Fruit fly (Drosophila melanogaster): ENCODE results near the gene CG14711.

Gene CG14711

DNA sequence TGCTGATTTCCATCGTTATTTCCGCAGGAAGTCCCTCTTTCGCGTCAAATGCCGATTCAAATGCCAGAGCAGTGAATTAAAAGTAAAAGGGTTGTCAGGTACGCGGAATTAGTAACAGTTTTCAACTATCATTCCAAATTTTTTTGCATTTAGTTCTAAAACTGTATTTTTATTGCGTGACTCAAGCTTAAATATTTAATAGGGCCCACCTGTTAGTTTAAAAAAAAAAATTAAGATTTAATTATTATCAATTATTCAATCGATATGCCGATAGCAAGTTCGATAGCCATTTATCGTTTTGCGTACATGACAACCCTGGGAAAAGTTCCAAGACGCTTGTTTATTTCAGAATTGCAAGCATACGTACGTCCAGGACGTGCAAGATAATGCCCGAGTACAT lies at the start of gene CG14711:
CG14711 (plus strand) TSS at position 315 of the 400 bp plus-strand sequence.
- TF ChIP-seq CrebA (GFP tag; optimal IDR thresholded peaks at IDR 0.05; ENCODE audit: borderline replicate concordance), result no peak
- no peak for TF ChIP-seq Jra (GFP tag; optimal IDR thresholded peaks at IDR 0.05)
- TF ChIP-seq Sp1 (GFP tag; optimal IDR thresholded peaks at IDR 0.05), result peak; percentile 83
- no peak for TF ChIP-seq tai (GFP tag; optimal IDR thresholded peaks at IDR 0.05)
- TF ChIP-seq dsf (GFP tag; optimal IDR thresholded peaks at IDR 0.05; ENCODE audit: borderline replicate concordance), result peak; percentile 64
- TF ChIP-seq jim (GFP tag; optimal IDR thresholded peaks at IDR 0.05), result no peak
- no peak for TF ChIP-seq woc (GFP tag; optimal IDR thresholded peaks at IDR 0.05)
- TF ChIP-seq Mio (GFP tag; optimal IDR thresholded peaks at IDR 0.05), result no peak
- TF ChIP-seq ey (GFP tag; optimal IDR thresholded peaks at IDR 0.05), result peak; percentile 73
- no peak for TF ChIP-seq Rel (GFP tag; optimal IDR thresholded peaks at IDR 0.05)
- peak; percentile 93 for TF ChIP-seq Rel (tag; optimal IDR thresholded peaks at IDR 0.05)
- no peak for TF ChIP-seq Vsx2 (GFP tag; optimal IDR thresholded peaks at IDR 0.05; ENCODE audit: partially characterized antibody)
- no peak for TF ChIP-seq lola (GFP tag; optimal IDR thresholded peaks at IDR 0.05)
- no peak for TF ChIP-seq GATAd (GFP tag; optimal IDR thresholded peaks at IDR 0.05)
- no peak for TF ChIP-seq Hnf4 (GFP tag; optimal IDR thresholded peaks at IDR 0.05)
- peak; percentile 76 for TF ChIP-seq OdsH (GFP tag; optimal IDR thresholded peaks at IDR 0.05)
- TF ChIP-seq Hr83 (GFP tag; optimal IDR thresholded peaks at IDR 0.05; ENCODE audit: poor library complexity, severe bottlenecking), result peak; percentile 63
- no peak for TF ChIP-seq h (GFP tag; optimal IDR thresholded peaks at IDR 0.05)
- no peak for TF ChIP-seq fru (GFP tag; optimal IDR thresholded peaks at IDR 0.05)
- TF ChIP-seq HLH106 (tag; optimal IDR thresholded peaks at IDR 0.05), result peak; percentile 84
- no peak for TF ChIP-seq Hr78 (GFP tag; optimal IDR thresholded peaks at IDR 0.05)
- TF ChIP-seq Dfd (GFP tag; optimal IDR thresholded peaks at IDR 0.05), result no peak
- no peak for TF ChIP-seq N (GFP tag; optimal IDR thresholded peaks at IDR 0.05)
- peak in 1 of 2 experiments; percentile 89 for TF ChIP-seq foxo (GFP tag; optimal IDR thresholded peaks at IDR 0.05)
- no peak for TF ChIP-seq CG32264 (GFP tag; optimal IDR thresholded peaks at IDR 0.05)
- TF ChIP-seq br (GFP tag; optimal IDR thresholded peaks at IDR 0.05), result no peak
- TF ChIP-seq pan (optimal IDR thresholded peaks at IDR 0.05), result no peak
- TF ChIP-seq Abd-B (GFP tag; optimal IDR thresholded peaks at IDR 0.05), result no peak
- no peak for TF ChIP-seq rgr (GFP tag; optimal IDR thresholded peaks at IDR 0.05)
- TF ChIP-seq CG9705 (GFP tag; optimal IDR thresholded peaks at IDR 0.05), result peak; percentile 78
- no peak for TF ChIP-seq Myc (optimal IDR thresholded peaks at IDR 0.05)
- TF ChIP-seq Dif (GFP tag; optimal IDR thresholded peaks at IDR 0.05; ENCODE audit: partially characterized antibody), result no peak
- TF ChIP-seq sv (GFP tag; optimal IDR thresholded peaks at IDR 0.05), result peak; percentile 80
- peak; percentile 76 for TF ChIP-seq psq (GFP tag; optimal IDR thresholded peaks at IDR 0.05)

DNA sequence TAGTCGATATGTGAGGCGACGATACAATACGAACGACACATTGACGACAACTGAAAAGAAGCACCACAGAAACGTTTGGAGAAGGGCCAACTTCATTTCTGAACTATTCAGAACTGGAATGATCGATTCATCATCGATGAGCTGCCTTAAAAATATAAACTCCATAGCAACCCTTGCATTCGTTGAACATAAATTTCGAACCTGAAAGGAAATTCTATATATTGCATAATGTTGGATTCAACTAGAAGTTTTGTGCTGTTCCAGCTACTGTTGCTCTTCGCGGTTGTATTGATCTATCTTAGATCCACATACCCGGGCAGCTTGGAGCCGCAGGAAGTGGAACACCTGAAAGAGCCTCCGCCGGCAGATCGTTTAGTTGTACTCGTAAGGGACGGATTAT lies 44.5 kb upstream of the CG14711 start, which contains the start of the genes CG6790 and CG5342:
CG6790 (minus strand) TSS at position 101 of the 400 bp plus-strand sequence.
CG5342 (plus strand) TSS at position 182 of the 400 bp plus-strand sequence.
- TF ChIP-seq Hr78 (GFP tag; optimal IDR thresholded peaks at IDR 0.05) (no peak), Myc (optimal IDR thresholded peaks at IDR 0.05) (no peak), Mio (GFP tag; optimal IDR thresholded peaks at IDR 0.05) (no peak), GATAd (GFP tag; optimal IDR thresholded peaks at IDR 0.05) (no peak), jim (GFP tag; optimal IDR thresholded peaks at IDR 0.05) (no peak), br (GFP tag; optimal IDR thresholded peaks at IDR 0.05) (no peak), Hr83 (GFP tag; optimal IDR thresholded peaks at IDR 0.05; ENCODE audit: poor library complexity, severe bottlenecking) (no peak), Hnf4 (GFP tag; optimal IDR thresholded peaks at IDR 0.05) (no peak), dmrt93B (GFP tag; optimal IDR thresholded peaks at IDR 0.05) (no peak), Sp1 (GFP tag; optimal IDR thresholded peaks at IDR 0.05) (no peak), tai (GFP tag; optimal IDR thresholded peaks at IDR 0.05) (no peak), lola (GFP tag; optimal IDR thresholded peaks at IDR 0.05) (no peak), brk (GFP tag; optimal IDR thresholded peaks at IDR 0.05) (no peak), sv (GFP tag; optimal IDR thresholded peaks at IDR 0.05) (no peak), Dfd (GFP tag; optimal IDR thresholded peaks at IDR 0.05) (no peak), dsf (GFP tag; optimal IDR thresholded peaks at IDR 0.05; ENCODE audit: borderline replicate concordance) (no peak), rgr (GFP tag; optimal IDR thresholded peaks at IDR 0.05) (no peak), pan (optimal IDR thresholded peaks at IDR 0.05) (no peak), ey (GFP tag; optimal IDR thresholded peaks at IDR 0.05) (no peak), N (GFP tag; optimal IDR thresholded peaks at IDR 0.05) (no peak)

All from whole organism, wandering third instar larva.